Fruit fly (Drosophila melanogaster) whole organism, adult: ENCODE measurements around the gene ftz-f1.

Experiments used
- CG11617 ChIP-seq: fragments of 200-800 bp; sonication (Bioruptor generic); optimal IDR thresholded peaks from 2 replicates; lab custom pipeline; 2017; ENCODE audit warnings: mild to moderate bottlenecking, missing biosample characterization, missing genetic modification reagents, missing genetic modification characterization
- CG12768 ChIP-seq: fragments of 200-800 bp; sonication (Bioruptor generic); optimal IDR thresholded peaks from 2 replicates; lab custom pipeline; 2017; ENCODE audit warnings: missing biosample characterization, missing genetic modification characterization, mild to moderate bottlenecking, moderate library complexity, missing genetic modification reagents
- CG1620 ChIP-seq: fragments of 200-800 bp; sonication (Bioruptor generic); optimal IDR thresholded peaks from 2 replicates; lab custom pipeline; 2016; ENCODE audit warnings: missing biosample characterization, missing genetic modification characterization
- CG5204 ChIP-seq: fragments of 200-800 bp; sonication (Bioruptor generic); optimal IDR thresholded peaks from 2 replicates; lab custom pipeline; 2016; ENCODE audit warnings: missing biosample characterization, missing genetic modification characterization
- Crg-1 ChIP-seq: fragments of 200-800 bp; sonication (Bioruptor generic); optimal IDR thresholded peaks from 2 replicates; lab custom pipeline; 2016; ENCODE audit warnings: missing biosample characterization, missing genetic modification characterization
- Hr96 ChIP-seq: fragments of 200-800 bp; sonication (Bioruptor generic); optimal IDR thresholded peaks from 2 replicates; lab custom pipeline; 2016; ENCODE audit warnings: missing biosample characterization, missing genetic modification characterization
- bab1 ChIP-seq: fragments of 200-800 bp; sonication (Bioruptor generic); optimal IDR thresholded peaks from 3 replicates; lab custom pipeline; 2019; ENCODE audit warnings: missing biosample characterization, mild to moderate bottlenecking, missing genetic modification characterization, moderate library complexity
- cic ChIP-seq: fragments of 200-800 bp; sonication (Bioruptor generic); optimal IDR thresholded peaks from 2 replicates; lab custom pipeline; 2017; ENCODE audit warnings: missing biosample characterization, mild to moderate bottlenecking, missing genetic modification characterization, moderate library complexity
- cnc ChIP-seq, 2 experiments: fragments of >200 bp; optimal IDR thresholded peaks; 2 replicates each; lab custom pipeline; 2017
- kay ChIP-seq: fragments of 200-800 bp; sonication (Bioruptor generic); peaks from one replicate; lab custom pipeline; 2016; ENCODE audit warnings: missing biosample characterization, missing genetic modification characterization, borderline replicate concordance
- tj ChIP-seq: fragments of 200-800 bp; sonication (Bioruptor generic); optimal IDR thresholded peaks from 3 replicates; lab custom pipeline; 2017; ENCODE audit warnings: missing biosample characterization, mild to moderate bottlenecking, missing genetic modification characterization, moderate library complexity
- toe ChIP-seq: fragments of 200-800 bp; sonication (Bioruptor generic); optimal IDR thresholded peaks from 2 replicates; lab custom pipeline; 2016; ENCODE audit warnings: missing biosample characterization, missing genetic modification characterization

dm6 chr3L:18846233-18846271, 44.9 kb upstream of the ftz-f1 start, which contains the start of gene Indy:
- TF ChIP-seq Hr96 (GFP tag; lab: Kevin White, UChicago) (no peak), CG12768 (no peak), cic (GFP tag; lab: Kevin White, UChicago) (no peak), bab1 (no peak), CG11617 (GFP tag; lab: Kevin White, UChicago) (no peak), kay (GFP tag; lab: Kevin White, UChicago) (no peak), CG5204 (GFP tag; lab: Kevin White, UChicago) (no peak), toe (GFP tag; lab: Kevin White, UChicago) (no peak), tj (GFP tag; lab: Kevin White, UChicago) (no peak), cnc (optimal IDR thresholded peaks at IDR 0.05; lab: Kevin White, UChicago) (no peak), Crg-1 (no peak), CG1620 (no peak)
